Fruit fly (Drosophila melanogaster) whole organism, embryonic: Measurements from ENCODE around the gene nAChRalpha7.

Source experiments
- Ada2b ChIP-seq: fragments of 200-800 bp; sonication (Bioruptor generic); IDR thresholded peaks from 2 replicates; pipeline ENCODE4 v1.3.6; 2022; ENCODE audit warnings: missing biosample characterization, missing genetic modification characterization
- Aef1 ChIP-seq: fragments of 200-800 bp; sonication (Bioruptor generic); IDR thresholded peaks from 3 replicates; pipeline ENCODE4 v1.3.6; 2022; ENCODE audit warnings: missing biosample characterization, missing genetic modification characterization
- Awh ChIP-seq: fragments of 200-800 bp; sonication (Bioruptor generic); IDR thresholded peaks from 2 replicates; pipeline ENCODE4, ENCODE4 v1.3.6; 2022; ENCODE audit warnings: missing biosample characterization, missing genetic modification characterization
- CG11456 ChIP-seq: fragments of 200-800 bp; sonication (Bioruptor generic); IDR thresholded peaks from 3 replicates; pipeline ENCODE4 v1.3.6; 2022; ENCODE audit warnings: missing biosample characterization, missing genetic modification characterization
- CG12299 ChIP-seq: fragments of 200-800 bp; sonication (Bioruptor generic); optimal IDR thresholded peaks from 2 replicates; lab custom pipeline; 2018; ENCODE audit warnings: missing biosample characterization, mild to moderate bottlenecking, missing genetic modification characterization
- CG17328 ChIP-seq: fragments of 200-800 bp; sonication (Bioruptor generic); IDR thresholded peaks from 2 replicates; pipeline ENCODE4 v1.3.6; 2022; ENCODE audit warnings: missing biosample characterization, missing genetic modification characterization
- CG17829 ChIP-seq: fragments of 200-800 bp; optimal IDR thresholded peaks from 2 replicates; lab custom pipeline; 2019; ENCODE audit warnings: missing biosample characterization, mild to moderate bottlenecking, missing genetic modification characterization, moderate library complexity
- CG1832 ChIP-seq: fragments of 200-800 bp; sonication (Bioruptor generic); optimal IDR thresholded peaks from 2 replicates; lab custom pipeline; 2017; ENCODE audit warnings: missing biosample characterization, mild to moderate bottlenecking, missing genetic modification characterization, inconsistent platforms
- CG18619 ChIP-seq: fragments of 200-800 bp; sonication (Bioruptor generic); optimal IDR thresholded peaks from 3 replicates; lab custom pipeline; 2017; ENCODE audit warnings: missing biosample characterization, mild to moderate bottlenecking, missing genetic modification characterization
- CG2129 ChIP-seq: fragments of 200-800 bp; sonication (Bioruptor generic); IDR thresholded peaks from 2 replicates; pipeline ENCODE4 v1.3.6; 2022; ENCODE audit warnings: missing biosample characterization, missing genetic modification characterization; ENCODE audit not compliant: partially characterized antibody
- CG2678 ChIP-seq: fragments of 200-800 bp; sonication (Bioruptor generic); optimal IDR thresholded peaks from 3 replicates; lab custom pipeline; 2019; ENCODE audit warnings: missing biosample characterization, mild to moderate bottlenecking, missing genetic modification characterization, moderate library complexity
- CG2889 ChIP-seq: fragments of 200-800 bp; sonication (Bioruptor generic); IDR thresholded peaks from 3 replicates; pipeline ENCODE4 v1.3.6; 2022; ENCODE audit warnings: missing biosample characterization, missing genetic modification characterization
- CG3163 ChIP-seq: fragments of 200-800 bp; sonication (Bioruptor generic); optimal IDR thresholded peaks from 3 replicates; lab custom pipeline; 2016; ENCODE audit warnings: missing biosample characterization, missing genetic modification characterization
- CG4404 ChIP-seq: fragments of 200-800 bp; sonication (Bioruptor generic); IDR thresholded peaks from 2 replicates; pipeline ENCODE4 v1.3.6; 2022; ENCODE audit warnings: missing biosample characterization, missing genetic modification characterization
- CG6791 ChIP-seq: fragments of 200-800 bp; sonication (Bioruptor generic); IDR thresholded peaks from 3 replicates; pipeline ENCODE4 v1.3.6; 2022; ENCODE audit warnings: missing biosample characterization, missing genetic modification characterization; ENCODE audit not compliant: partially characterized antibody
- CG7839 ChIP-seq: fragments of 200-800 bp; sonication (Bioruptor generic); optimal IDR thresholded peaks from 3 replicates; lab custom pipeline; 2018; ENCODE audit warnings: missing biosample characterization, mild to moderate bottlenecking, missing genetic modification characterization, moderate library complexity
- CoRest ChIP-seq: fragments of 200-800 bp; sonication (Bioruptor generic); optimal IDR thresholded peaks from 3 replicates; lab custom pipeline; 2018; ENCODE audit warnings: missing biosample characterization, mild to moderate bottlenecking, missing genetic modification characterization, moderate library complexity
- E2f2 ChIP-seq: fragments of 200-800 bp; sonication (Bioruptor generic); IDR thresholded peaks from 2 replicates; pipeline ENCODE4 v1.3.6; 2022; ENCODE audit warnings: missing biosample characterization, missing genetic modification characterization
- ERR ChIP-seq: fragments of 200-800 bp; sonication (Bioruptor generic); optimal IDR thresholded peaks from 2 replicates; lab custom pipeline; 2016; ENCODE audit warnings: missing biosample characterization, missing genetic modification characterization
- H2.0 ChIP-seq: fragments of 200-800 bp; sonication (Bioruptor generic); IDR thresholded peaks from 2 replicates; pipeline ENCODE4 v1.3.6; 2022; ENCODE audit warnings: missing biosample characterization, missing genetic modification characterization
- Hand ChIP-seq: fragments of 200-800 bp; sonication (Bioruptor generic); optimal IDR thresholded peaks from 2 replicates; lab custom pipeline; 2017; ENCODE audit warnings: mild to moderate bottlenecking, missing biosample characterization, missing genetic modification reagents, missing genetic modification characterization
- Jarid2 ChIP-seq: fragments of 200-800 bp; sonication (Bioruptor generic); optimal IDR thresholded peaks from 3 replicates; lab custom pipeline; 2017; ENCODE audit warnings: mild to moderate bottlenecking, missing biosample characterization, missing genetic modification reagents, missing genetic modification characterization
- Mad ChIP-seq: fragments of 200-800 bp; sonication (Bioruptor generic); optimal IDR thresholded peaks from 2 replicates; lab custom pipeline; 2016; ENCODE audit warnings: missing biosample characterization, missing genetic modification characterization
- NC2α ChIP-seq: fragments of 200-800 bp; sonication (Bioruptor generic); optimal IDR thresholded peaks from 2 replicates; lab custom pipeline; 2016; ENCODE audit warnings: missing biosample characterization, missing genetic modification characterization
- Oli ChIP-seq: fragments of 200-800 bp; sonication (Bioruptor generic); optimal IDR thresholded peaks from 2 replicates; lab custom pipeline; 2018; ENCODE audit warnings: missing biosample characterization, mild to moderate bottlenecking, missing genetic modification characterization, moderate library complexity
- Pdp1 ChIP-seq, 2 experiments: fragments of 200-800 bp; sonication (Bioruptor generic); optimal IDR thresholded peaks; 3 replicates each; lab custom pipeline; 2016; ENCODE audit warnings: missing biosample characterization in 2 of 2, missing genetic modification characterization in 2 of 2, mild to moderate bottlenecking in 1 of 2, moderate library complexity in 1 of 2
- Ravus ChIP-seq: fragments of 200-800 bp; sonication (Bioruptor generic); IDR thresholded peaks from 2 replicates; pipeline ENCODE4 v1.3.6; 2022; ENCODE audit warnings: missing biosample characterization, missing genetic modification characterization
- Sox102F ChIP-seq: fragments of 200-800 bp; sonication (Bioruptor generic); optimal IDR thresholded peaks from 2 replicates; lab custom pipeline; 2018; ENCODE audit warnings: missing biosample characterization, mild to moderate bottlenecking, missing genetic modification characterization, moderate library complexity
- Tbp ChIP-seq: fragments of >200 bp; optimal IDR thresholded peaks from 2 replicates; lab custom pipeline; 2018; ENCODE audit warnings: missing biosample characterization, missing genetic modification characterization
- Trl ChIP-seq, 3 experiments: fragments of >200 bp in 2 of 3; fragments of 200-800 bp in 1 of 3; sonication (Bioruptor generic) in 1 of 3; optimal IDR thresholded peaks; 2 replicates in 1 of 3; 3 replicates in 2 of 3; lab custom pipeline; 2016 to 2017; ENCODE audit warnings: missing biosample characterization in 1 of 3, missing genetic modification characterization in 1 of 3
- ap ChIP-seq: fragments of 200-800 bp; sonication (Bioruptor generic); IDR thresholded peaks from 2 replicates; pipeline ENCODE4 v1.3.6; 2022; ENCODE audit warnings: missing biosample characterization, missing genetic modification characterization
- bab2 ChIP-seq: fragments of 200-800 bp; sonication (Bioruptor generic); optimal IDR thresholded peaks from 2 replicates; lab custom pipeline; 2016; ENCODE audit warnings: missing biosample characterization, missing genetic modification characterization
- bsh ChIP-seq, 2 experiments: fragments of 200-800 bp; sonication (Bioruptor generic); optimal IDR thresholded peaks; 2 replicates each; lab custom pipeline; 2017 to 2018; ENCODE audit warnings: mild to moderate bottlenecking in 2 of 2, missing biosample characterization in 2 of 2, missing genetic modification characterization in 2 of 2, moderate library complexity in 1 of 2
- btn ChIP-seq: fragments of 200-800 bp; sonication (Bioruptor generic); optimal IDR thresholded peaks from 2 replicates; lab custom pipeline; 2016; ENCODE audit warnings: missing biosample characterization, missing genetic modification characterization
- dimm ChIP-seq: fragments of 200-800 bp; sonication (Bioruptor generic); IDR thresholded peaks from 2 replicates; pipeline ENCODE4 v1.3.6; 2022; ENCODE audit warnings: missing biosample characterization, missing genetic modification characterization
- dmrt11E ChIP-seq: fragments of 200-800 bp; sonication (Bioruptor generic); optimal IDR thresholded peaks from 3 replicates; lab custom pipeline; 2018; ENCODE audit warnings: missing biosample characterization, mild to moderate bottlenecking, missing genetic modification characterization, moderate library complexity
- eyg ChIP-seq: fragments of 200-800 bp; sonication (Bioruptor generic); optimal IDR thresholded peaks from 3 replicates; lab custom pipeline; 2016; ENCODE audit warnings: missing biosample characterization, missing genetic modification characterization
- her ChIP-seq: fragments of 200-800 bp; sonication (Bioruptor generic); optimal IDR thresholded peaks from 2 replicates; lab custom pipeline; 2016; ENCODE audit warnings: missing biosample characterization, missing genetic modification characterization
- lab ChIP-seq: fragments of 200-800 bp; sonication (Bioruptor generic); optimal IDR thresholded peaks from 3 replicates; lab custom pipeline; 2017; ENCODE audit warnings: missing biosample characterization, missing genetic modification characterization, mild to moderate bottlenecking, moderate library complexity, missing genetic modification reagents
- maf-S ChIP-seq: fragments of 200-800 bp; sonication (Bioruptor generic); optimal IDR thresholded peaks from 2 replicates; lab custom pipeline; 2016; ENCODE audit warnings: missing biosample characterization, missing genetic modification characterization
- nmo ChIP-seq: fragments of 200-800 bp; sonication (Bioruptor generic); optimal IDR thresholded peaks from 2 replicates; lab custom pipeline; 2018; ENCODE audit warnings: missing biosample characterization, mild to moderate bottlenecking, missing genetic modification characterization, moderate library complexity
- nom ChIP-seq: fragments of 200-800 bp; sonication (Bioruptor generic); optimal IDR thresholded peaks from 2 replicates; lab custom pipeline; 2017; ENCODE audit warnings: missing biosample characterization, missing genetic modification characterization, mild to moderate bottlenecking, moderate library complexity, missing genetic modification reagents
- org-1 ChIP-seq: fragments of 200-800 bp; sonication (Bioruptor generic); optimal IDR thresholded peaks from 2 replicates; lab custom pipeline; 2017; ENCODE audit warnings: missing biosample characterization, missing genetic modification characterization
- repo ChIP-seq: fragments of 200-800 bp; sonication (Bioruptor generic); optimal IDR thresholded peaks from 2 replicates; lab custom pipeline; 2016; ENCODE audit warnings: missing biosample characterization, missing genetic modification characterization
- ro ChIP-seq: fragments of 200-800 bp; sonication (Bioruptor generic); IDR thresholded peaks from 2 replicates; pipeline ENCODE4 v1.3.6; 2022; ENCODE audit warnings: missing biosample characterization, missing genetic modification characterization
- sisA ChIP-seq: fragments of 200-800 bp; sonication (Bioruptor generic); IDR thresholded peaks from 2 replicates; pipeline ENCODE4 v1.3.6; 2022; ENCODE audit warnings: missing biosample characterization, missing genetic modification characterization
- ttk ChIP-seq: fragments of 200-800 bp; sonication (Bioruptor generic); IDR thresholded peaks from 2 replicates; pipeline ENCODE4 v2.1.2; 2022; ENCODE audit warnings: missing biosample characterization, missing genetic modification characterization
- twi ChIP-seq: fragments of 200-800 bp; optimal IDR thresholded peaks from 2 replicates; lab custom pipeline; 2019; ENCODE audit warnings: missing biosample characterization, mild to moderate bottlenecking, missing genetic modification characterization, moderate library complexity
- unc-4 ChIP-seq: fragments of 200-800 bp; sonication (Bioruptor generic); IDR thresholded peaks from 2 replicates; pipeline ENCODE4 v1.3.6; 2022; ENCODE audit warnings: missing biosample characterization, missing genetic modification characterization; ENCODE audit not compliant: partially characterized antibody
- zen2 ChIP-seq: fragments of 200-800 bp; sonication (Bioruptor generic); IDR thresholded peaks from 3 replicates; pipeline ENCODE4 v1.3.6; 2022; ENCODE audit warnings: missing biosample characterization, missing genetic modification characterization; ENCODE audit not compliant: partially characterized antibody

nAChRalpha7 gene

dm6 chrX:19348835-19349466, 704 bp upstream of the nAChRalpha7 start (continued):
- no peak for TF ChIP-seq CG6791 (GFP tag; lab: Robert Waterston, UW)
- no peak for TF ChIP-seq Jarid2 (GFP tag; lab: Kevin White, UChicago)
- no peak for TF ChIP-seq CG17829 (tag; lab: Kevin White, UChicago)
- TF ChIP-seq CoRest: peak; percentile 34
- no peak for TF ChIP-seq Ravus (GFP tag; lab: Robert Waterston, UW)
- no peak for TF ChIP-seq CG12299 (tag; lab: Kevin White, UChicago)
- no peak for TF ChIP-seq CG17328
- no peak for TF ChIP-seq ttk (GFP tag; lab: Robert Waterston, UW)
- TF ChIP-seq dmrt11E (tag; lab: Kevin White, UChicago): peak; percentile 2
- no peak for TF ChIP-seq ro (GFP tag; lab: Robert Waterston, UW)
- no peak for TF ChIP-seq Mad (GFP tag; lab: Kevin White, UChicago)
- TF ChIP-seq CG4404 (GFP tag; lab: Robert Waterston, UW): no peak
- TF ChIP-seq nom (GFP tag; lab: Kevin White, UChicago): no peak
- no peak for TF ChIP-seq repo (GFP tag; lab: Kevin White, UChicago)
- no peak for TF ChIP-seq CG2889 (GFP tag; lab: Robert Waterston, UW)
- no peak for TF ChIP-seq ap (GFP tag; lab: Robert Waterston, UW)
- no peak for TF ChIP-seq Aef1 (GFP tag; lab: Robert Waterston, UW)
- no peak for TF ChIP-seq dimm (GFP tag; lab: Robert Waterston, UW)
- TF ChIP-seq Tbp (GFP tag; lab: Kevin White, UChicago): no peak
- no peak for TF ChIP-seq ERR
- TF ChIP-seq CG2678 (tag; lab: Kevin White, UChicago): no peak
- no peak for TF ChIP-seq unc-4 (GFP tag; lab: Robert Waterston, UW)
- no peak for TF ChIP-seq E2f2
- TF ChIP-seq CG18619 (GFP tag; lab: Kevin White, UChicago): peak; percentile 27
- TF ChIP-seq Pdp1 (GFP tag; optimal IDR thresholded peaks at IDR 0.05; lab: Kevin White, UChicago): no peak
- TF ChIP-seq nmo (GFP tag; lab: Kevin White, UChicago): no peak
- no peak for TF ChIP-seq btn (GFP tag; lab: Kevin White, UChicago)
- TF ChIP-seq H2.0 (GFP tag; lab: Robert Waterston, UW): no peak
- peak; percentile 53 for TF ChIP-seq CG7839 (tag; lab: Kevin White, UChicago)
- no peak for TF ChIP-seq Ada2b (GFP tag; lab: Robert Waterston, UW)
- no peak for TF ChIP-seq CG11456
- TF ChIP-seq lab (GFP tag; lab: Kevin White, UChicago): no peak
- no peak for TF ChIP-seq CG3163
- no peak for TF ChIP-seq CG1832 (GFP tag; lab: Kevin White, UChicago)
- peak; percentile 29 for TF ChIP-seq Oli (tag; lab: Kevin White, UChicago)
- peak; percentile 35 for TF ChIP-seq maf-S (GFP tag; lab: Kevin White, UChicago)
- TF ChIP-seq NC2α (GFP tag; lab: Kevin White, UChicago): no peak
- no peak for TF ChIP-seq twi
- peak; percentile 66 for TF ChIP-seq Sox102F (GFP tag; lab: Kevin White, UChicago)
- peak in 1 of 2 experiments; percentile 64 for TF ChIP-seq bsh (GFP tag; optimal IDR thresholded peaks at IDR 0.05; lab: Kevin White, UChicago)
- TF ChIP-seq org-1 (GFP tag; lab: Kevin White, UChicago): no peak
- TF ChIP-seq Awh (GFP tag; lab: Robert Waterston, UW): no peak
- TF ChIP-seq eyg (GFP tag; lab: Kevin White, UChicago): no peak
- no peak for TF ChIP-seq sisA (GFP tag; lab: Robert Waterston, UW)
- no peak for TF ChIP-seq Hand (GFP tag; lab: Kevin White, UChicago)
- no peak for TF ChIP-seq CG2129
- peak; percentile 8 for TF ChIP-seq her (GFP tag; lab: Kevin White, UChicago)
- TF ChIP-seq Trl (optimal IDR thresholded peaks at IDR 0.05; lab: Kevin White, UChicago): no peak
- no peak for TF ChIP-seq Trl (GFP tag; optimal IDR thresholded peaks at IDR 0.05; lab: Kevin White, UChicago)
- TF ChIP-seq zen2 (GFP tag; lab: Robert Waterston, UW): no peak
- no peak for TF ChIP-seq bab2
